Fruit fly (Drosophila melanogaster) whole organism, embryonic: ENCODE results near the gene CG31406.
A peak's percentile ranks its signal among the peaks of the same experiment; 100 is the strongest.

ENCODE experiments used
- Asciz ChIP-seq: fragments of 200-800 bp; sonication (Bioruptor generic); optimal IDR thresholded peaks from 2 replicates; lab custom pipeline; 2017; ENCODE audit warnings: missing biosample characterization, mild to moderate bottlenecking, missing genetic modification characterization, missing genetic modification reagents
- CG10274 ChIP-seq: fragments of 200-800 bp; sonication (Bioruptor generic); optimal IDR thresholded peaks from 3 replicates; lab custom pipeline; 2017; ENCODE audit warnings: missing biosample characterization, mild to moderate bottlenecking, missing genetic modification characterization
- CG10565 ChIP-seq: fragments of 200-800 bp; sonication (Bioruptor generic); optimal IDR thresholded peaks from 3 replicates; lab custom pipeline; 2016; ENCODE audit warnings: missing biosample characterization, mild to moderate bottlenecking, missing genetic modification characterization
- CG10979 ChIP-seq: fragments of 200-800 bp; sonication (Bioruptor generic); optimal IDR thresholded peaks from 2 replicates; lab custom pipeline; 2018; ENCODE audit warnings: missing biosample characterization, mild to moderate bottlenecking, missing genetic modification characterization, moderate library complexity
- CG12659 ChIP-seq: fragments of 200-800 bp; sonication (Bioruptor generic); optimal IDR thresholded peaks from 3 replicates; lab custom pipeline; 2017; ENCODE audit warnings: mild to moderate bottlenecking, missing biosample characterization, missing genetic modification reagents, missing genetic modification characterization
- CG15514 ChIP-seq: fragments of 200-800 bp; sonication (Bioruptor generic); optimal IDR thresholded peaks from 3 replicates; lab custom pipeline; 2017; ENCODE audit warnings: missing biosample characterization, missing genetic modification characterization, mild to moderate bottlenecking, moderate library complexity, missing genetic modification reagents
- CG17385 ChIP-seq: fragments of 200-800 bp; sonication (Bioruptor generic); optimal IDR thresholded peaks from 3 replicates; lab custom pipeline; 2018; ENCODE audit warnings: missing biosample characterization, mild to moderate bottlenecking, missing genetic modification characterization
- CG17829 ChIP-seq: fragments of 200-800 bp; optimal IDR thresholded peaks from 2 replicates; lab custom pipeline; 2019; ENCODE audit warnings: missing biosample characterization, mild to moderate bottlenecking, missing genetic modification characterization, moderate library complexity
- CG18599 ChIP-seq: fragments of 200-800 bp; sonication (Bioruptor generic); optimal IDR thresholded peaks from 3 replicates; lab custom pipeline; 2017; ENCODE audit warnings: missing biosample characterization, missing genetic modification characterization, mild to moderate bottlenecking, moderate library complexity, missing genetic modification reagents
- CG2120 ChIP-seq: fragments of 200-800 bp; sonication (Bioruptor generic); optimal IDR thresholded peaks from 3 replicates; lab custom pipeline; 2016; ENCODE audit warnings: missing biosample characterization, missing genetic modification characterization
- CG2202 ChIP-seq: fragments of 200-800 bp; sonication (Bioruptor generic); optimal IDR thresholded peaks from 2 replicates; lab custom pipeline; 2018; ENCODE audit warnings: missing biosample characterization, mild to moderate bottlenecking, missing genetic modification characterization
- CG2678 ChIP-seq: fragments of 200-800 bp; sonication (Bioruptor generic); optimal IDR thresholded peaks from 3 replicates; lab custom pipeline; 2019; ENCODE audit warnings: missing biosample characterization, mild to moderate bottlenecking, missing genetic modification characterization, moderate library complexity
- CG4328 ChIP-seq: fragments of 200-800 bp; sonication (Bioruptor generic); optimal IDR thresholded peaks from 3 replicates; lab custom pipeline; 2017; ENCODE audit warnings: missing biosample characterization, missing genetic modification reagents, missing genetic modification characterization
- CG4617 ChIP-seq: fragments of 200-800 bp; sonication (Bioruptor generic); optimal IDR thresholded peaks from 3 replicates; lab custom pipeline; 2016; ENCODE audit warnings: missing biosample characterization, missing genetic modification characterization, borderline replicate concordance
- CG6254 ChIP-seq: fragments of 200-800 bp; sonication (Bioruptor generic); optimal IDR thresholded peaks from 3 replicates; lab custom pipeline; 2017; ENCODE audit warnings: mild to moderate bottlenecking, missing biosample characterization, missing genetic modification reagents, missing genetic modification characterization
- CG6813 ChIP-seq: fragments of 200-800 bp; sonication (Bioruptor generic); optimal IDR thresholded peaks from 2 replicates; lab custom pipeline; 2017; ENCODE audit warnings: missing biosample characterization, missing genetic modification characterization, mild to moderate bottlenecking, moderate library complexity, missing genetic modification reagents
- CG7786 ChIP-seq: fragments of 200-800 bp; sonication (Bioruptor generic); optimal IDR thresholded peaks from 2 replicates; lab custom pipeline; 2016; ENCODE audit warnings: missing biosample characterization, missing genetic modification characterization
- CG7928 ChIP-seq: fragments of 200-800 bp; sonication (Bioruptor generic); optimal IDR thresholded peaks from 2 replicates; lab custom pipeline; 2017; ENCODE audit warnings: missing biosample characterization, mild to moderate bottlenecking, missing genetic modification characterization
- CG8089 ChIP-seq: fragments of 200-800 bp; sonication (Bioruptor generic); optimal IDR thresholded peaks from 3 replicates; lab custom pipeline; 2016; ENCODE audit warnings: missing biosample characterization, missing genetic modification characterization
- D19A ChIP-seq: fragments of 200-800 bp; optimal IDR thresholded peaks from 3 replicates; lab custom pipeline; 2019; ENCODE audit warnings: missing biosample characterization, mild to moderate bottlenecking, missing genetic modification characterization, moderate library complexity
- ERR ChIP-seq: fragments of 200-800 bp; sonication (Bioruptor generic); optimal IDR thresholded peaks from 2 replicates; lab custom pipeline; 2016; ENCODE audit warnings: missing biosample characterization, missing genetic modification characterization
- Hmr ChIP-seq: fragments of 200-800 bp; sonication (Bioruptor generic); optimal IDR thresholded peaks from 3 replicates; lab custom pipeline; 2017; ENCODE audit warnings: mild to moderate bottlenecking, missing biosample characterization, missing genetic modification reagents, missing genetic modification characterization
- Hsf ChIP-seq: fragments of 200-800 bp; sonication (Bioruptor generic); optimal IDR thresholded peaks from 3 replicates; lab custom pipeline; 2016; ENCODE audit warnings: missing biosample characterization, missing genetic modification characterization
- Lpt ChIP-seq: fragments of >200 bp; optimal IDR thresholded peaks from 2 replicates; lab custom pipeline; 2018; ENCODE audit warnings: missing biosample characterization, missing genetic modification characterization
- Med ChIP-seq: fragments of 200-800 bp; sonication (Bioruptor generic); peaks from one replicate; lab custom pipeline; 2016; ENCODE audit warnings: missing biosample characterization, missing genetic modification characterization, mild to moderate bottlenecking, inconsistent platforms, moderate library complexity
- Myb ChIP-seq: fragments of 200-800 bp; sonication (Bioruptor generic); optimal IDR thresholded peaks from 2 replicates; lab custom pipeline; 2016; ENCODE audit warnings: missing biosample characterization, missing genetic modification characterization
- NC2α ChIP-seq: fragments of 200-800 bp; sonication (Bioruptor generic); optimal IDR thresholded peaks from 2 replicates; lab custom pipeline; 2016; ENCODE audit warnings: missing biosample characterization, missing genetic modification characterization
- NC2β ChIP-seq: fragments of 200-800 bp; sonication (Bioruptor generic); optimal IDR thresholded peaks from 2 replicates; lab custom pipeline; 2016; ENCODE audit warnings: missing biosample characterization, missing genetic modification characterization
- Nf-YB ChIP-seq: fragments of 200-800 bp; sonication (Bioruptor generic); optimal IDR thresholded peaks from 3 replicates; lab custom pipeline; 2019; ENCODE audit warnings: missing biosample characterization, mild to moderate bottlenecking, missing genetic modification characterization, moderate library complexity
- Pdp1 ChIP-seq, 2 experiments: fragments of 200-800 bp; sonication (Bioruptor generic); optimal IDR thresholded peaks; 3 replicates each; lab custom pipeline; 2016; ENCODE audit warnings: missing biosample characterization in 2 of 2, missing genetic modification characterization in 2 of 2, mild to moderate bottlenecking in 1 of 2, moderate library complexity in 1 of 2
- Sox100B ChIP-seq: fragments of 200-800 bp; sonication (Bioruptor generic); optimal IDR thresholded peaks from 3 replicates; lab custom pipeline; 2018; ENCODE audit warnings: missing biosample characterization, mild to moderate bottlenecking, missing genetic modification characterization
- YL-1 ChIP-seq: fragments of 200-800 bp; sonication (Bioruptor generic); optimal IDR thresholded peaks from 3 replicates; lab custom pipeline; 2017; ENCODE audit warnings: missing biosample characterization, mild to moderate bottlenecking, missing genetic modification characterization
- br ChIP-seq: fragments of >200 bp; optimal IDR thresholded peaks from 2 replicates; lab custom pipeline; 2017
- bsh ChIP-seq, 2 experiments: fragments of 200-800 bp; sonication (Bioruptor generic); optimal IDR thresholded peaks; 2 replicates each; lab custom pipeline; 2017 to 2018; ENCODE audit warnings: mild to moderate bottlenecking in 2 of 2, missing biosample characterization in 2 of 2, missing genetic modification characterization in 2 of 2, moderate library complexity in 1 of 2
- btn ChIP-seq: fragments of 200-800 bp; sonication (Bioruptor generic); optimal IDR thresholded peaks from 2 replicates; lab custom pipeline; 2016; ENCODE audit warnings: missing biosample characterization, missing genetic modification characterization
- chm ChIP-seq: fragments of 200-800 bp; sonication (Bioruptor generic); IDR thresholded peaks from 2 replicates; pipeline ENCODE4 v1.3.6; 2022; ENCODE audit warnings: missing biosample characterization, missing genetic modification characterization
- dati ChIP-seq: fragments of 200-800 bp; sonication (Bioruptor generic); IDR thresholded peaks from 2 replicates; pipeline ENCODE4 v1.3.6; 2022; ENCODE audit warnings: missing biosample characterization, missing genetic modification characterization
- disco-r ChIP-seq: fragments of 200-800 bp; sonication (Bioruptor generic); optimal IDR thresholded peaks from 2 replicates; lab custom pipeline; 2016; ENCODE audit warnings: missing biosample characterization, missing genetic modification characterization
- esg ChIP-seq: fragments of 200-800 bp; sonication (Bioruptor generic); conservative IDR thresholded peaks from 2 replicates; pipeline ENCODE4 v1.3.6; 2022; ENCODE audit warnings: missing biosample characterization, missing genetic modification characterization
- ewg ChIP-seq: fragments of 200-800 bp; sonication (Bioruptor generic); optimal IDR thresholded peaks from 3 replicates; lab custom pipeline; 2017; ENCODE audit warnings: mild to moderate bottlenecking, missing biosample characterization, missing genetic modification reagents, missing genetic modification characterization
- exex ChIP-seq: fragments of 200-800 bp; sonication (Bioruptor generic); optimal IDR thresholded peaks from 4 replicates; lab custom pipeline; 2018; ENCODE audit warnings: missing biosample characterization, mild to moderate bottlenecking, missing genetic modification characterization, moderate library complexity
- eyg ChIP-seq: fragments of 200-800 bp; sonication (Bioruptor generic); optimal IDR thresholded peaks from 3 replicates; lab custom pipeline; 2016; ENCODE audit warnings: missing biosample characterization, missing genetic modification characterization
- gcm ChIP-seq: fragments of 200-800 bp; sonication (Bioruptor generic); optimal IDR thresholded peaks from 2 replicates; lab custom pipeline; 2019; ENCODE audit warnings: missing biosample characterization, mild to moderate bottlenecking, missing genetic modification characterization, moderate library complexity
- gfzf ChIP-seq: fragments of 200-800 bp; sonication (Bioruptor generic); optimal IDR thresholded peaks from 2 replicates; lab custom pipeline; 2016; ENCODE audit warnings: missing biosample characterization, mild to moderate bottlenecking, missing genetic modification characterization, moderate library complexity
- hth ChIP-seq: fragments of >200 bp; optimal IDR thresholded peaks from 2 replicates; lab custom pipeline; 2017; ENCODE audit warnings: inconsistent platforms
- kni ChIP-seq: fragments of 200-800 bp; sonication (Bioruptor generic); optimal IDR thresholded peaks from 3 replicates; lab custom pipeline; 2017; ENCODE audit warnings: mild to moderate bottlenecking, missing biosample characterization, missing genetic modification reagents, missing genetic modification characterization
- nau ChIP-seq: fragments of 200-800 bp; sonication (Bioruptor generic); optimal IDR thresholded peaks from 3 replicates; lab custom pipeline; 2017; ENCODE audit warnings: missing biosample characterization, mild to moderate bottlenecking, missing genetic modification characterization, missing genetic modification reagents
- scrt ChIP-seq: fragments of 200-800 bp; sonication (Bioruptor generic); optimal IDR thresholded peaks from 2 replicates; lab custom pipeline; 2018; ENCODE audit warnings: missing biosample characterization, mild to moderate bottlenecking, missing genetic modification characterization, moderate library complexity
- twi ChIP-seq: fragments of 200-800 bp; optimal IDR thresholded peaks from 2 replicates; lab custom pipeline; 2019; ENCODE audit warnings: missing biosample characterization, mild to moderate bottlenecking, missing genetic modification characterization, moderate library complexity
- wdn ChIP-seq: fragments of 200-800 bp; sonication (Bioruptor generic); IDR thresholded peaks from 2 replicates; pipeline ENCODE4 v1.3.6; 2022; ENCODE audit warnings: missing biosample characterization, missing genetic modification characterization
- zfh2 ChIP-seq: fragments of 200-800 bp; sonication (Bioruptor generic); optimal IDR thresholded peaks from 2 replicates; lab custom pipeline; 2016; ENCODE audit warnings: missing biosample characterization, missing genetic modification characterization

Gene CG31406

DNA sequence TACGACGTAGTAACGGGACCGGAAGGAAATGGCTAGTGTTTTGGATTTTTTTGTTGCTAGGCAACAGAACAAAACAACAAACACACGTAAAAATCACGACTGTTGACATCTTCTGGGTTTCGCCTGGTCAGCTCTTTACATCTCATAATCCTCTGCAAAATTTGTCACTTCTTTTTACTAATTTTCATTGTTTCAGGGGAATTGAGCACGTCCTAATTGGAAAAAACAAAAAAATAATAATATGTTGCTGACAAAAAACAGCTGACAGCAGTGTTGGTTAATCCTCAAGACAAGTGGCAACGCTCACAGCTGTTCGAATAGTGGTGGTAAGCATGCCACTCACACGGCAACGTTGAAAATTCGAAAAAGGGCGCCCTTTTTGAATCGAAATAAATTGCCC, 29.3 kb downstream of the CG31406 start, which contains the start of gene Rfx (continued):
- TF ChIP-seq CG2202 (tag; lab: Kevin White, UChicago) (peak; percentile 6), CG17385 (GFP tag; lab: Kevin White, UChicago) (peak; percentile 25), CG17829 (peak; percentile 44), NC2α (GFP tag; lab: Kevin White, UChicago) (no peak), CG7786 (GFP tag; lab: Kevin White, UChicago) (peak; percentile 15), NC2β (peak; percentile 23), bsh (GFP tag; optimal IDR thresholded peaks at IDR 0.05; lab: Kevin White, UChicago) (peak in 1 of 2 experiments; percentile 55), Lpt (GFP tag; lab: Kevin White, UChicago) (no peak), ewg (GFP tag; lab: Kevin White, UChicago) (no peak), CG7928 (no peak), Med (GFP tag; lab: Kevin White, UChicago) (peak; percentile 81), CG6254 (peak; percentile 7), br (lab: Kevin White, UChicago) (no peak), zfh2 (GFP tag; lab: Kevin White, UChicago) (peak; percentile 19), YL-1 (GFP tag; lab: Kevin White, UChicago) (peak; percentile 62), scrt (GFP tag; lab: Kevin White, UChicago) (peak; percentile 63), CG4328 (GFP tag; lab: Kevin White, UChicago) (peak; percentile 10), btn (GFP tag; lab: Kevin White, UChicago) (no peak), CG12659 (GFP tag; lab: Kevin White, UChicago) (peak; percentile 69), kni (GFP tag; lab: Kevin White, UChicago) (peak; percentile 11), exex (peak; percentile 16), eyg (peak; percentile 17), ERR (GFP tag; lab: Kevin White, UChicago) (no peak), Asciz (no peak), Hsf (GFP tag; lab: Kevin White, UChicago) (peak; percentile 35), Sox100B (GFP tag; lab: Kevin White, UChicago) (peak; percentile 37), D19A (no peak), CG10565 (GFP tag; lab: Kevin White, UChicago) (no peak), CG2120 (GFP tag; lab: Kevin White, UChicago) (peak; percentile 59), CG15514 (peak; percentile 63), chm (no peak), Pdp1 (GFP tag; optimal IDR thresholded peaks at IDR 0.05; lab: Kevin White, UChicago) (peak in 1 of 2 experiments; percentile 34), disco-r (GFP tag; lab: Kevin White, UChicago) (peak; percentile 13), gcm (GFP tag; lab: Kevin White, UChicago) (peak; percentile 40), CG8089 (GFP tag; lab: Kevin White, UChicago) (no peak), Myb (GFP tag; lab: Kevin White, UChicago) (peak; percentile 79), CG4617 (peak; percentile 67), hth (lab: Kevin White, UChicago) (no peak), esg (GFP tag; lab: Robert Waterston, UW) (no peak), Hmr (peak; percentile 70), wdn (GFP tag; lab: Robert Waterston, UW) (no peak), CG10274 (GFP tag; lab: Kevin White, UChicago) (no peak), CG18599 (GFP tag; lab: Kevin White, UChicago) (peak; percentile 41), CG6813 (GFP tag; lab: Kevin White, UChicago) (peak; percentile 50), nau (GFP tag; lab: Kevin White, UChicago) (no peak), gfzf (GFP tag; lab: Kevin White, UChicago) (peak; percentile 13), Nf-YB (GFP tag; lab: Kevin White, UChicago) (peak; percentile 11), CG2678 (tag; lab: Kevin White, UChicago) (peak; percentile 24), twi (peak; percentile 43), dati (GFP tag; lab: Robert Waterston, UW) (no peak), CG10979 (tag; lab: Kevin White, UChicago) (peak; percentile 15)
